Worm (Caenorhabditis elegans): Measurements from ENCODE around the gene C55C3.1.

Gene C55C3.1

DNA sequence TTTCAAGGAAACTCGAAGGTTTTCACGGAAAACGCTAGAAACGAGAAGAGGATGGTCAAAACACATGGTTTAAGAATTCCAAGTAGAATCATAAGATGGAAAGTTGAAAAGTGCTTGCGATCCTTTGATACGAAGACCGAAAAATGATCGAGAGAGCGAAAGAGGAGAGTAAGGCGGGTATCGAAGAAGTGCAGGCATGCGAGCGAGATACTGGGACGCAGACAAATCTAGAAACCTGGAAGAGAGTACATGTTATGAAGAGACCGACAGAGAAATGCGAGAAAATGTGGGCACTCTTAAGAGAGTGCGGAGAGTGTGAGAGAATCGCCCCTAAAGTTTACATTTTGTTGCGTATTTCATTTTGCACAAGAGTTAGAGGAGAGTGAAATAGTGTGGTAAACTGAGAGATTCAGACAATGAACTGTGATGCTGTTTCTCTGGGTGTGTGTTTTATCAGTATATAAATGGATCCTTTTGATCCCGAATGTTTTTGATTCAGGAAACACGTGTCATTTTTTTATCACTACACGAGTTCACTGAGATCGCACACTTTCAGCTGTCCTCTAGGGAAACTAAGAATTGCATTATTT is 45.2 kb downstream of the C55C3.1 start:
- TF ChIP-seq nhr-25 (tag; optimal IDR thresholded peaks at IDR 0.05; ENCODE audit: borderline replicate concordance, insufficient read depth) (peak; percentile 47), mes-2 (tag; optimal IDR thresholded peaks at IDR 0.05; ENCODE audit: poor library complexity, severe bottlenecking) (peak; percentile 75), ZK546.5 (tag; optimal IDR thresholded peaks at IDR 0.05) (no peak), mep-1 (tag; optimal IDR thresholded peaks at IDR 0.05) (peak; percentile 80), vab-7 (GFP tag; IDR thresholded peaks at IDR 0.05) (no peak), dmd-6 (GFP tag; IDR thresholded peaks at IDR 0.05) (peak; percentile 90), saeg-2 (GFP tag; IDR thresholded peaks at IDR 0.05) (no peak), gei-8 (GFP tag; optimal IDR thresholded peaks at IDR 0.05) (peak; percentile 36), unc-39 (tag; optimal IDR thresholded peaks at IDR 0.05) (no peak), ctbp-1 (GFP tag; IDR thresholded peaks at IDR 0.05) (no peak), daf-16 (GFP tag; optimal IDR thresholded peaks at IDR 0.05) (peak in 1 of 2 experiments; percentile 32), daf-16 (tag; optimal IDR thresholded peaks at IDR 0.05) (peak; percentile 53), spr-1 (tag; optimal IDR thresholded peaks at IDR 0.05) (peak; percentile 30), mdl-1 (tag; optimal IDR thresholded peaks at IDR 0.05) (peak; percentile 63 to 79), Y48G9A.11 (GFP tag; IDR thresholded peaks at IDR 0.05) (no peak), ztf-7 (tag; optimal IDR thresholded peaks at IDR 0.05) (no peak), sdz-12 (GFP tag; optimal IDR thresholded peaks at IDR 0.05) (no peak), mdt-29 (GFP tag; IDR thresholded peaks at IDR 0.05) (no peak), zip-2 (tag; optimal IDR thresholded peaks at IDR 0.05) (no peak), lin-38 (GFP tag; IDR thresholded peaks at IDR 0.05) (peak; percentile 43; the same call in 1 of the 2 replicates), nhr-41 (GFP tag; IDR thresholded peaks at IDR 0.05) (no peak), nhr-77 (tag; optimal IDR thresholded peaks at IDR 0.05) (peak; percentile 82), php-3 (GFP tag; IDR thresholded peaks at IDR 0.05) (peak; percentile 19; the same call in 1 of the 2 replicates), unc-62 (GFP tag; optimal IDR thresholded peaks at IDR 0.05 in 1 of 2) (peak in 1 of 2 experiments; percentile 93), unc-62 (tag; optimal IDR thresholded peaks at IDR 0.05) (no peak), ceh-32 (tag; optimal IDR thresholded peaks at IDR 0.05; ENCODE audit: poor library complexity) (no peak), attf-4 (tag; optimal IDR thresholded peaks at IDR 0.05) (no peak), jun-1 (tag; optimal IDR thresholded peaks at IDR 0.05) (no peak), duxl-1 (tag; optimal IDR thresholded peaks at IDR 0.05; ENCODE audit: poor library complexity) (no peak), lin-13 (GFP tag; optimal IDR thresholded peaks at IDR 0.05) (no peak), ama-1 (optimal IDR thresholded peaks at IDR 0.05) (no peak), F37D6.2 (tag; optimal IDR thresholded peaks at IDR 0.05) (peak; percentile 24), dmd-8 (GFP tag; IDR thresholded peaks at IDR 0.05) (no peak), nhr-6 (tag; optimal IDR thresholded peaks at IDR 0.05) (peak; percentile 85), ceh-28 (tag; optimal IDR thresholded peaks at IDR 0.05) (no peak), tag-97 (GFP tag; IDR thresholded peaks at IDR 0.05) (no peak), rbr-2 (tag; optimal IDR thresholded peaks at IDR 0.05) (peak; percentile 40), daf-12 (tag; optimal IDR thresholded peaks at IDR 0.05) (no peak), spr-3 (GFP tag; optimal IDR thresholded peaks at IDR 0.05) (no peak), arid-1 (GFP tag; conservative IDR thresholded peaks at IDR 0.05) (0 out of 2 replicates have a peak, but pooled peaks have one; percentile 11), Y105C5A.15 (GFP tag; IDR thresholded peaks at IDR 0.05) (no peak), Y5F2A.4 (GFP tag; optimal IDR thresholded peaks at IDR 0.05) (no peak), nhr-48 (tag; optimal IDR thresholded peaks at IDR 0.05) (peak; percentile 87), cey-2 (tag; optimal IDR thresholded peaks at IDR 0.05; ENCODE audit: borderline replicate concordance, insufficient read depth) (no peak), lir-3 (tag; optimal IDR thresholded peaks at IDR 0.05) (no peak), lin-1 (GFP tag; IDR thresholded peaks at IDR 0.05) (peak; percentile 45; the same call in 1 of the 2 replicates), dve-1 (tag; optimal IDR thresholded peaks at IDR 0.05; ENCODE audit: insufficient read depth) (peak; percentile 82), fos-1 (tag; optimal IDR thresholded peaks at IDR 0.05) (no peak), D1046.2 (GFP tag; IDR thresholded peaks at IDR 0.05) (no peak), mxl-3 (GFP tag; optimal IDR thresholded peaks at IDR 0.05) (peak; percentile 60), set-16 (GFP tag; IDR thresholded peaks at IDR 0.05) (no peak)
